Worm (Caenorhabditis elegans): ENCODE data around the gene aat-8.

ce11 chrIV:3844584-3844983 lies 20.3 kb downstream of the aat-8 start:
- TF ChIP-seq ztf-1 (GFP tag; conservative IDR thresholded peaks at IDR 0.05) (no peak), ama-1 (optimal IDR thresholded peaks at IDR 0.05) (no peak), unc-55 (GFP tag; optimal IDR thresholded peaks at IDR 0.05) (no peak), lin-11 (tag; optimal IDR thresholded peaks at IDR 0.05) (no peak)
